Fruit fly (Drosophila melanogaster) whole organism, embryonic: Measurements from ENCODE around the gene CG16852.

Experiments
- CG11504 ChIP-seq: fragments of 200-800 bp; sonication (Bioruptor generic); optimal IDR thresholded peaks from 3 replicates; lab custom pipeline; 2019; ENCODE audit warnings: missing biosample characterization, mild to moderate bottlenecking, missing genetic modification characterization, moderate library complexity
- CG12391 ChIP-seq: fragments of 200-800 bp; sonication (Bioruptor generic); optimal IDR thresholded peaks from 3 replicates; lab custom pipeline; 2018; ENCODE audit warnings: missing biosample characterization, mild to moderate bottlenecking, missing genetic modification characterization, moderate library complexity
- CG13296 ChIP-seq: fragments of 200-800 bp; sonication (Bioruptor generic); optimal IDR thresholded peaks from 3 replicates; lab custom pipeline; 2018; ENCODE audit warnings: missing biosample characterization, mild to moderate bottlenecking, missing genetic modification characterization
- CG16813 ChIP-seq: fragments of 200-800 bp; sonication (Bioruptor generic); IDR thresholded peaks from 3 replicates; pipeline ENCODE4 v1.3.6; 2022; ENCODE audit warnings: missing biosample characterization, missing genetic modification characterization; ENCODE audit not compliant: partially characterized antibody
- CG2875 ChIP-seq: fragments of 200-800 bp; sonication (Bioruptor generic); optimal IDR thresholded peaks from 2 replicates; lab custom pipeline; 2017; ENCODE audit warnings: missing biosample characterization, mild to moderate bottlenecking, missing genetic modification characterization, missing genetic modification reagents
- CG31441 ChIP-seq: fragments of 200-800 bp; sonication (Bioruptor generic); IDR thresholded peaks from 2 replicates; pipeline ENCODE4 v1.3.6; 2022; ENCODE audit warnings: missing biosample characterization, missing genetic modification characterization
- CG42726 ChIP-seq: fragments of 200-800 bp; sonication (Bioruptor generic); IDR thresholded peaks from 2 replicates; pipeline ENCODE4 v1.3.6; 2022; ENCODE audit warnings: missing biosample characterization, missing genetic modification characterization; ENCODE audit not compliant: partially characterized antibody
- CG4360 ChIP-seq: fragments of 200-800 bp; sonication (Bioruptor generic); IDR thresholded peaks from 2 replicates; pipeline ENCODE4 v1.3.6; 2022; ENCODE audit warnings: missing biosample characterization, missing genetic modification characterization
- CG5245 ChIP-seq: fragments of 200-800 bp; sonication (Bioruptor generic); optimal IDR thresholded peaks from 3 replicates; lab custom pipeline; 2016; ENCODE audit warnings: missing biosample characterization, missing genetic modification characterization
- CG6689 ChIP-seq: fragments of 200-800 bp; sonication (Bioruptor generic); IDR thresholded peaks from 2 replicates; pipeline ENCODE4 v1.3.6; 2022; ENCODE audit warnings: missing biosample characterization, missing genetic modification characterization
- CG6854 ChIP-seq: fragments of 200-800 bp; sonication (Bioruptor generic); optimal IDR thresholded peaks from 3 replicates; lab custom pipeline; 2017; ENCODE audit warnings: missing biosample characterization, mild to moderate bottlenecking, missing genetic modification characterization
- CG8290 ChIP-seq, 3 experiments: fragments of 200-800 bp; sonication (Bioruptor generic); optimal IDR thresholded peaks; 2 replicates each; lab custom pipeline; 2016 to 2019; ENCODE audit warnings: missing biosample characterization in 3 of 3, missing genetic modification characterization in 3 of 3, mild to moderate bottlenecking in 2 of 3, moderate library complexity in 1 of 3
- CG8478 ChIP-seq: fragments of >200 bp; optimal IDR thresholded peaks from 2 replicates; lab custom pipeline; 2018
- CHES-1-like ChIP-seq: fragments of 200-800 bp; sonication (Bioruptor generic); optimal IDR thresholded peaks from 2 replicates; lab custom pipeline; 2016; ENCODE audit warnings: missing biosample characterization, missing genetic modification characterization
- D19A ChIP-seq: fragments of 200-800 bp; optimal IDR thresholded peaks from 3 replicates; lab custom pipeline; 2019; ENCODE audit warnings: missing biosample characterization, mild to moderate bottlenecking, missing genetic modification characterization, moderate library complexity
- Dbx ChIP-seq: fragments of 200-800 bp; sonication (Bioruptor generic); IDR thresholded peaks from 3 replicates; pipeline ENCODE4 v1.3.6; 2022; ENCODE audit warnings: missing biosample characterization, missing genetic modification characterization
- Dfd ChIP-seq, 2 experiments: fragments of >200 bp; optimal IDR thresholded peaks; 2 replicates each; lab custom pipeline; 2017; ENCODE audit warnings: missing biosample characterization in 2 of 2, missing genetic modification characterization in 2 of 2
- Dref ChIP-seq: fragments of 200-800 bp; sonication (Bioruptor generic); IDR thresholded peaks from 2 replicates; pipeline ENCODE4 v1.3.6; 2022; ENCODE audit warnings: missing biosample characterization, missing genetic modification characterization
- Eip74EF ChIP-seq, 2 experiments: fragments of 200-800 bp in 1 of 2; fragments of >200 bp in 1 of 2; sonication (Bioruptor generic) in 1 of 2; optimal IDR thresholded peaks; 2 replicates each; lab custom pipeline; 2017 to 2019; ENCODE audit warnings: missing biosample characterization in 2 of 2, missing genetic modification characterization in 2 of 2, mild to moderate bottlenecking in 1 of 2, moderate library complexity in 1 of 2
- Fer2 ChIP-seq: fragments of 200-800 bp; sonication (Bioruptor generic); optimal IDR thresholded peaks from 2 replicates; lab custom pipeline; 2018; ENCODE audit warnings: missing biosample characterization, mild to moderate bottlenecking, missing genetic modification characterization, moderate library complexity
- Gsc ChIP-seq: fragments of 200-800 bp; sonication (Bioruptor generic); IDR thresholded peaks from 2 replicates; pipeline ENCODE4 v1.3.6; 2022; ENCODE audit warnings: missing biosample characterization, missing genetic modification characterization
- HHEX ChIP-seq: fragments of 200-800 bp; sonication (Bioruptor generic); optimal IDR thresholded peaks from 3 replicates; lab custom pipeline; 2017; ENCODE audit warnings: missing biosample characterization, mild to moderate bottlenecking, missing genetic modification characterization, missing genetic modification reagents
- HLH4C ChIP-seq: fragments of 200-800 bp; sonication (Bioruptor generic); IDR thresholded peaks from 3 replicates; pipeline ENCODE4 v1.3.6; 2022; ENCODE audit warnings: missing biosample characterization, missing genetic modification characterization; ENCODE audit not compliant: partially characterized antibody
- HmgZ ChIP-seq: fragments of 200-800 bp; sonication (Bioruptor generic); optimal IDR thresholded peaks from 2 replicates; lab custom pipeline; 2018; ENCODE audit warnings: missing biosample characterization, mild to moderate bottlenecking, missing genetic modification characterization
- Jarid2 ChIP-seq: fragments of 200-800 bp; sonication (Bioruptor generic); optimal IDR thresholded peaks from 3 replicates; lab custom pipeline; 2017; ENCODE audit warnings: mild to moderate bottlenecking, missing biosample characterization, missing genetic modification reagents, missing genetic modification characterization
- Mrtf ChIP-seq: fragments of 200-800 bp; sonication (Bioruptor generic); IDR thresholded peaks from 3 replicates; pipeline ENCODE4 v1.3.6; 2022; ENCODE audit warnings: missing biosample characterization, missing genetic modification characterization
- Optix ChIP-seq: fragments of 200-800 bp; sonication (Bioruptor generic); IDR thresholded peaks from 3 replicates; pipeline ENCODE4 v1.3.6; 2022; ENCODE audit warnings: missing biosample characterization, missing genetic modification characterization
- Rfx ChIP-seq: fragments of 200-800 bp; sonication (Bioruptor generic); IDR thresholded peaks from 2 replicates; pipeline ENCODE4 v1.3.6; 2022; ENCODE audit warnings: missing biosample characterization, missing genetic modification characterization
- ap ChIP-seq: fragments of 200-800 bp; sonication (Bioruptor generic); IDR thresholded peaks from 2 replicates; pipeline ENCODE4 v1.3.6; 2022; ENCODE audit warnings: missing biosample characterization, missing genetic modification characterization
- cwo ChIP-seq: fragments of 200-800 bp; sonication (Bioruptor generic); optimal IDR thresholded peaks from 3 replicates; lab custom pipeline; 2017; ENCODE audit warnings: missing biosample characterization, missing genetic modification characterization, mild to moderate bottlenecking, moderate library complexity, missing genetic modification reagents
- da ChIP-seq: fragments of 200-800 bp; sonication (Bioruptor generic); optimal IDR thresholded peaks from 2 replicates; lab custom pipeline; 2016; ENCODE audit warnings: missing biosample characterization, missing genetic modification characterization
- grn ChIP-seq: fragments of 200-800 bp; sonication (Bioruptor generic); optimal IDR thresholded peaks from 3 replicates; lab custom pipeline; 2017; ENCODE audit warnings: missing biosample characterization, missing genetic modification characterization
- gsb-n ChIP-seq: fragments of 200-800 bp; sonication (Bioruptor generic); optimal IDR thresholded peaks from 3 replicates; lab custom pipeline; 2018; ENCODE audit warnings: missing biosample characterization, mild to moderate bottlenecking, missing genetic modification characterization
- jing ChIP-seq: fragments of 200-800 bp; sonication (Bioruptor generic); optimal IDR thresholded peaks from 2 replicates; lab custom pipeline; 2018; ENCODE audit warnings: missing biosample characterization, mild to moderate bottlenecking, missing genetic modification characterization
- kni ChIP-seq: fragments of 200-800 bp; sonication (Bioruptor generic); optimal IDR thresholded peaks from 3 replicates; lab custom pipeline; 2017; ENCODE audit warnings: mild to moderate bottlenecking, missing biosample characterization, missing genetic modification reagents, missing genetic modification characterization
- lbe ChIP-seq: fragments of 200-800 bp; sonication (Bioruptor generic); optimal IDR thresholded peaks from 2 replicates; lab custom pipeline; 2016; ENCODE audit warnings: missing biosample characterization, mild to moderate bottlenecking, missing genetic modification characterization
- odd ChIP-seq: fragments of 200-800 bp; sonication (Bioruptor generic); optimal IDR thresholded peaks from 2 replicates; lab custom pipeline; 2017; ENCODE audit warnings: missing biosample characterization, mild to moderate bottlenecking, missing genetic modification characterization
- otp ChIP-seq: fragments of 200-800 bp; sonication (Bioruptor generic); IDR thresholded peaks from 3 replicates; pipeline ENCODE4, ENCODE4 v1.3.6; 2022; ENCODE audit warnings: missing biosample characterization, missing genetic modification characterization
- pfk ChIP-seq: fragments of 200-800 bp; sonication (Bioruptor generic); optimal IDR thresholded peaks from 2 replicates; lab custom pipeline; 2018; ENCODE audit warnings: missing biosample characterization, mild to moderate bottlenecking, missing genetic modification characterization, moderate library complexity
- slp2 ChIP-seq: fragments of 200-800 bp; sonication (Bioruptor generic); optimal IDR thresholded peaks from 2 replicates; lab custom pipeline; 2016; ENCODE audit warnings: missing biosample characterization, missing genetic modification characterization
- tio ChIP-seq: fragments of 200-800 bp; sonication (Bioruptor generic); optimal IDR thresholded peaks from 2 replicates; lab custom pipeline; 2017; ENCODE audit warnings: missing biosample characterization, missing genetic modification characterization, inconsistent platforms
- tll ChIP-seq, 2 experiments: fragments of 200-800 bp in 1 of 2; fragments of >200 bp in 1 of 2; sonication (Bioruptor generic) in 1 of 2; optimal IDR thresholded peaks; 2 replicates each; lab custom pipeline; 2017 to 2019; ENCODE audit warnings: missing biosample characterization in 2 of 2, missing genetic modification characterization in 2 of 2, mild to moderate bottlenecking in 1 of 2, moderate library complexity in 1 of 2
- vvl ChIP-seq: fragments of 200-800 bp; sonication (Bioruptor generic); IDR thresholded peaks from 2 replicates; pipeline ENCODE4 v1.3.6; 2022; ENCODE audit warnings: missing biosample characterization, missing genetic modification characterization

The CG16852 gene

DNA sequence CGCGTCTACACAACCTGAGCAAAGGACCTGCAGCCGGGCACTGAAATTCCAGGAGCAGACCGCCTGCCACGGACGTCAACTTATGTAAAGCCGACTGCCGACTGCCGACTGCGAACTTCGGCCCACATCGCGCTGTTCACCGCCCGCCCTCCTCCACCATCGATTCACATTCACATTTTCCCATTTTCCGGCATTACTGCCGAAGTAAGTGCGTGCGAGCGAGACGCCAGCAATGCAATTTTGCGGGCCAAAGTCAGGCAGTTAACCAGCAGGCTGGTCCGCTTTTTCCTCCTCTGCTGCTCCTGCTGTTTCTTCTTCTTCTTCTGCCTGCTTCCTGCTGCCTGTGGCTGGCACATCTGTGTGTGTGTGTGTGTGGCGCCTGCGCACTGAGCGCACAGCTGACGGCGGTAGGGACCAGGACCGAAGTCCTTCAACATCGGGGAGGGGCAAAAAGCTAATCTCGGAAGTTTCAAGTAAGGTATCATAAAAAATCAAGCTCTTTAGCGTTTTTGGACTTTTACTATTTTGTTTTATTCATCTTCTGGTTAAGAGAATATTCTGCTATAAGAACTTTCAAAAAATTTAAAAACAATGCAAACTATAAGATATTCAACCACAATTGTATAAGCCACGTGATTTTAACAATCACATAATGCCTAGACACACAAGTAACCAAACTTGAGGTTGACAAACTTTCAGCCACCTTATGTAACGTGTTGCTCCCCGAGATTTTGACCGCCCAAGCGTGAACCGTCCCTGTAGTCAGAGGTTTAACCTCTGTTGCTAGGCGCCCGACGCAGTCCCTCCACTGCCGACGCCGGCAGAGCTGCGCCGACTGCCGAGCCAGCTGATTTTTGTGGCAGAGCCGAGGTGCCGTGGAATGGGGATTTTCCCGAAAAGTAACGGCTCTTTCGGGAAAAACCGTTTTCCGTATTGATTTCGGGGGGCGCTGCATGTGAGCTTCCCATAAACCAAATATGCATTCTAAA is 7.5 kb downstream of the CG16852 start (continued):
- TF ChIP-seq CG2875 (GFP tag; lab: Kevin White, UChicago) (peak; percentile 11), Mrtf (GFP tag; lab: Robert Waterston, UW) (no peak), HHEX (peak; percentile 21), da (GFP tag; lab: Kevin White, UChicago) (no peak), CG13296 (GFP tag; lab: Kevin White, UChicago) (peak; percentile 24), cwo (GFP tag; lab: Kevin White, UChicago) (peak; percentile 52), Fer2 (tag; lab: Kevin White, UChicago) (no peak), CG42726 (GFP tag; lab: Robert Waterston, UW) (0 out of 2 replicates have a peak, but pooled peaks have one; percentile 4), Jarid2 (no peak), gsb-n (no peak), jing (GFP tag; lab: Kevin White, UChicago) (peak; percentile 15), otp (GFP tag; lab: Robert Waterston, UW) (no peak), CG12391 (tag; lab: Kevin White, UChicago) (peak; percentile 45), vvl (GFP tag; lab: Robert Waterston, UW) (no peak), Dref (GFP tag; lab: Robert Waterston, UW) (no peak), HLH4C (GFP tag; lab: Robert Waterston, UW) (no peak), Dfd (GFP tag; optimal IDR thresholded peaks at IDR 0.05; lab: Kevin White, UChicago) (peak in 1 of 2 experiments; percentile 72), Optix (no peak), D19A (tag; lab: Kevin White, UChicago) (peak; percentile 28), CG31441 (GFP tag; lab: Robert Waterston, UW) (peak; percentile 44; the same call in 1 of the 2 replicates), slp2 (peak; percentile 1), CG16813 (GFP tag; lab: Robert Waterston, UW) (peak; percentile 46; the same call in 1 of the 3 replicates)

DNA sequence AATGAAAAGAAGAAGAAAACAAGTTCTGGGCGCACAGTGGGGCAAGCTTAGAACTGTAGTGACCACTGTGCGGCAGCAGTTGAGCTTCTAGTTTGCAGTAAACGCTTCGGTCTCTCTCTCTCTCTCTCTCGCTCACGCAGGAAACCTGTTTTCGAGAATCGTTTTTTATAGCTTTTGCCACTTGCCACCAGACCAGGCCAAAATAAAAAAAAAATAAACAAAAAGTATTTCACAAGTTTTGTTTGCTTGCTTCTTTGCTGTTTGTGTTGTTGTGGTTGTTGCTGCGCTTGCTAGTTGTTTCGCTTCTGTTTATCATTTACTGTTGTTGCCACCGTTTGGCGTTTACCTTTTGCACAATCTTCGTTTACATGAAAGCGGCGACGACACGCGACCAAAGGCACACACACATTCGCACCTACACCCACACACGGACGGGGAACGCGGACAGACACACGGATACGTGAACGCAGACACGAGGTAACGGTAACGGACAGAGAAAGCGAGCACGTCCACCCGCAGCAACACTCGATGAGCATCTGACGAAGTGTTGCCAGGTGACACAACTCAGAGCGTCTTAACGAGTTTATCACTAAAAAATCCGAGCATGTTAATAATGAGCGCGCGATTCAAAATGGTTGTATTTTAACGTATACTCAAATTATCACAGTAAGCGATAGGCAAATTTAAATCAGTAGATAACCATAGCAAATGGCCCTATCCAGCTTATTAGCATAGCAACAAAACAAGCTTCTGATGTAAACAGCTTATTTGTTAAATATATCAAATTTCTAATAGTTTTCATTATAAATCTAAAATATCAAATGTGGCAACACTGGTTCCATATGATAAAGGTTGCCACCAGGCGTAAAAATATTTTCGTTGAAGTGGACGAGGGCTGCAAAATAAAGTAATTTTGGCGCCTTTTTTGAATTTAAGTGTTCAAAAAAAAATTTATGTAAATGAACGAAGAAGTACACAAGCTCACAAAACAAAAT is 8.5 kb downstream of the CG16852 start, which contains the start of gene B4:
TSS of gene B4 (minus strand) at position 543 of the 995 bp plus-strand sequence.
- TF ChIP-seq tll (GFP tag; optimal IDR thresholded peaks at IDR 0.05; lab: Kevin White, UChicago) (peak in 1 of 2 experiments; percentile 94), CG6854 (GFP tag; lab: Kevin White, UChicago) (peak; percentile 56), otp (GFP tag; lab: Robert Waterston, UW) (no peak; the same call in 2 of the 3 replicates), pfk (GFP tag; lab: Kevin White, UChicago) (peak; percentile 6), Dbx (GFP tag; lab: Robert Waterston, UW) (peak; percentile 76; the same call in 2 of the 3 replicates), ap (GFP tag; lab: Robert Waterston, UW) (no peak), kni (GFP tag; lab: Kevin White, UChicago) (peak; percentile 64), HmgZ (peak; percentile 12), lbe (GFP tag; lab: Kevin White, UChicago) (peak; percentile 45), CHES-1-like (GFP tag; lab: Kevin White, UChicago) (peak; percentile 13), CG11504 (tag; lab: Kevin White, UChicago) (peak; percentile 6), CG42726 (GFP tag; lab: Robert Waterston, UW) (peak; percentile 77), CG8290 (GFP tag; optimal IDR thresholded peaks at IDR 0.05; lab: Kevin White, UChicago) (no peak), CG8290 (tag; optimal IDR thresholded peaks at IDR 0.05; lab: Kevin White, UChicago) (peak in 1 of 2 experiments; percentile 87), Rfx (GFP tag; lab: Robert Waterston, UW) (peak; percentile 59; the same call in 1 of the 2 replicates), Gsc (no peak), grn (GFP tag; lab: Kevin White, UChicago) (peak; percentile 9), CG4360 (GFP tag; lab: Robert Waterston, UW) (peak; percentile 46; the same call in 1 of the 2 replicates), CG6689 (GFP tag; lab: Robert Waterston, UW) (no peak), CG8478 (no peak), CG5245 (GFP tag; lab: Kevin White, UChicago) (no peak), odd (GFP tag; lab: Kevin White, UChicago) (peak; percentile 67), Eip74EF (GFP tag; optimal IDR thresholded peaks at IDR 0.05; lab: Kevin White, UChicago) (peak in 1 of 2 experiments; percentile 37), tio (no peak)
